Worm (Caenorhabditis elegans): ENCODE data around the gene ldp-1.

DNA sequence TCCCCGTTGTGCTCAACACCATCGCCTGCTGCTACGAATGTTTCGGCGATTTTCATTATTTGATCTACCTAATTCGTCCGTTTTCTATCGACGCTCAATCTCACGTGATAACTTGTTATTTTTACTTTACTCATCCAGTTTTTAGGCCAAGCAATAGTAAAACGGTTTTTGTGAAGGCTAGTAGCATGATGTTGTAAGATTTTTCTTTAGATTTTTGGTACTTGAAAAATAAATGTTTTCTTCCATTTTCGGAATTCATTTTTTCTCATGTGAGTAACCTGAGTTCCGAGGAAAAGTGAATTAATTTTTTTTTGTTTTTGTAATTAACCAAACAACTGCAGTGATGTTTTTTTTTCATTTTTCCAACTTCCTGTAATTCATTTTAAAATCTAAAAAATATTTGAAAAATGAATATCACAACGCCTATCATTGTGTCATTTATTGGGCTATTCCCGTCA lies 50.0 kb downstream of the ldp-1 start, which contains the start of gene srbc-17:
- no peak for TF ChIP-seq eyg-1 (tag; optimal IDR thresholded peaks at IDR 0.05)
- no peak for TF ChIP-seq ets-4 (tag; optimal IDR thresholded peaks at IDR 0.05)
- no peak for TF ChIP-seq odd-2 (tag; optimal IDR thresholded peaks at IDR 0.05)
- TF ChIP-seq pros-1 (tag; optimal IDR thresholded peaks at IDR 0.05): no peak
- no peak for TF ChIP-seq unc-86 (tag; optimal IDR thresholded peaks at IDR 0.05)
- no peak for TF ChIP-seq sdc-2 (tag; optimal IDR thresholded peaks at IDR 0.05)
- TF ChIP-seq pag-3 (tag; optimal IDR thresholded peaks at IDR 0.05; ENCODE audit: borderline replicate concordance): no peak
- no peak for TF ChIP-seq pha-4 (tag; optimal IDR thresholded peaks at IDR 0.05)
- TF ChIP-seq fkh-10 (GFP tag; optimal IDR thresholded peaks at IDR 0.05): no peak
- no peak for TF ChIP-seq F13H6.1 (tag; optimal IDR thresholded peaks at IDR 0.05)
- TF ChIP-seq ttx-3 (tag; optimal IDR thresholded peaks at IDR 0.05): no peak
- TF ChIP-seq dmd-4 (tag; optimal IDR thresholded peaks at IDR 0.05; ENCODE audit: borderline replicate concordance): no peak
- TF ChIP-seq ztf-16 (tag; optimal IDR thresholded peaks at IDR 0.05): no peak
- TF ChIP-seq elt-2 (tag; optimal IDR thresholded peaks at IDR 0.05): no peak

Measured in whole organism, late embryonic.